Fruit fly (Drosophila melanogaster): ENCODE results near the gene GstT4.
A peak's percentile ranks its signal among the peaks of the same experiment; 100 is the strongest.

Gene GstT4

DNA sequence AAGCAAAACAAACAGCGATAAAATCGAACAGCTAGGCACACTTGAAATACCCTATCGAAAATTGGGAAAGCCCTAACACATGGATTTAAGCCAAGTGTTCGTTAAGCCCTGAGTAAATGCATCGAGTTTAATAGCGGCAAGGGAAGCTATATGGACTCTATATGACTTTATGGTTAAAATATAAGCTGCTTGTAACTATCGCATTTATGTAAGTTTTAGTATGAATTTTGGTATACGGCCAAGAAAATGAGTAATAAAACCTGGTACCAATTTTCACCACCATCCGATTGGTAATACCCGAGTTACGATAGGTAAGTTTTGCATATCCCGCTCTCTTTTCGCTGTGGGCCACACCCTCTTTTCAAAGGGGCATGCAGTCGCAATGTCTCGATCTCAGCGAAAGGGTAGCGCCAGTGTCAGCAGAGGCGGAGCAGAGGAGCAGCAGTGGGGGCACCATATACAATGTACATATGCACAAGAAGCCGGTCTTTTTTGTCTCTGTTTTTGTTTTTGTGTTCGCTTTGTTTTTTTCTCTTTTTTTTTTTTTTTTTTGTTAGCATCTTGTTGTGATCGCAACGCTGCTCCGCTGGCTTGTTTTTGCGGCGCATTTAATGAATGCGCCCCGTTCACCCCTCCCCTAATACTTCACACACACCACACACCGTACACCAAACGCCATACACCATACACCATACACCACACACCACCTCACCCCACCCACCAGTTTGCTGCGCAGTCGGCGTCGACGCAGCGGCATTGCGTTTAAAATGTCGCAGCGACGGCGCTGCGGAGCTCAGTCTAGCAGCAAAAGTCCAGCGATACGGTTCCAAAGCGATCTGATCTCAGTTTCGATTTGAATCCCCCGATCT lies at the start of gene GstT4:
Gene GstT4, plus strand, starts transcription at position 788 of the 869 bp plus-strand sequence.
- TF ChIP-seq CG34367 (tag; optimal IDR thresholded peaks at IDR 0.05) (peak; percentile 90), EcR (GFP tag; optimal IDR thresholded peaks at IDR 0.05) (peak; percentile 72), CG17806 (tag; optimal IDR thresholded peaks at IDR 0.05) (peak; percentile 84), D1 (tag; optimal IDR thresholded peaks at IDR 0.05) (peak; percentile 2), rn (GFP tag; IDR thresholded peaks at IDR 0.05) (peak; percentile 93), CG12605 (GFP tag; IDR thresholded peaks at IDR 0.05) (peak; percentile 100), gl (tag; optimal IDR thresholded peaks at IDR 0.05) (peak; percentile 97), CG15710 (tag; optimal IDR thresholded peaks at IDR 0.05) (peak; percentile 86), Pif1B (GFP tag; optimal IDR thresholded peaks at IDR 0.05) (peak; percentile 97), Pif1A (GFP tag; optimal IDR thresholded peaks at IDR 0.05) (peak; percentile 97), fd96Ca (GFP tag; IDR thresholded peaks at IDR 0.05) (peak; percentile 98), CG13204 (GFP tag; optimal IDR thresholded peaks at IDR 0.05) (peak; percentile 97), CG9948 (tag; optimal IDR thresholded peaks at IDR 0.05) (peak; percentile 84), CG14655 (GFP tag; optimal IDR thresholded peaks at IDR 0.05) (peak; percentile 83), CG4496 (GFP tag; IDR thresholded peaks at IDR 0.05) (peak; percentile 99), CG8159 (tag; optimal IDR thresholded peaks at IDR 0.05) (peak; percentile 81), Snoo (tag; optimal IDR thresholded peaks at IDR 0.05) (peak; percentile 84), CG10348 (GFP tag; IDR thresholded peaks at IDR 0.05) (peak; percentile 55), CG32121 (GFP tag; IDR thresholded peaks at IDR 0.05) (peak; percentile 97), Ets98B (GFP tag; IDR thresholded peaks at IDR 0.05) (peak; percentile 98), CG8301 (tag; optimal IDR thresholded peaks at IDR 0.05) (peak; percentile 69)

DNA sequence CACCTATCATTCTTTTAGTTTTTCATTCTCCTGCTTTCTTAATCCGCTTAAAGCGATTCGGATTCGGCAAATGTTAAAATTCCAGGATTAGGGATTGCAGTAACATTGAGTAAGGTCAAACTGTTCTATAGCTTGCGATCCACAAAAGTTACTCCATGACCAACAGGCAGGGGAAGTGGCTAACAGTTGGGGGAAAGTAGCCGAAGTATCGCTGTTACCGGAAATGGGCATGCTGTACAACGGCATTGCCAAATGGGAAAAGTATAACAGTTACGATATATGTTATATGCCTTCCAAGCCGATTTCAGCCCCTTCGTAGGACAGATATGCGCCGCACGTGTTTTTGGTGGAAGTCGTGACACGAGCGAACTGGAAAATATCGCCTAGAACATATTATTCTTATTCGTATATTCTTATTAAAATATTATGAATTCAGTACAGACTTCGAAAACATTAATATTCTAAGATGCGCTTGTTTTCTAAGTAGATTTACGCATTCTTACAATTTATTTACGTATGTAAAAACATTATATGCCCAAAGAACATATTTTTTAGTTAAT lies 46.2 kb upstream of the GstT4 start:
- TF ChIP-seq CG8301 (tag; optimal IDR thresholded peaks at IDR 0.05) (no peak), CG9948 (tag; optimal IDR thresholded peaks at IDR 0.05) (no peak), CG14655 (GFP tag; optimal IDR thresholded peaks at IDR 0.05) (no peak), CG4496 (GFP tag; IDR thresholded peaks at IDR 0.05) (0 out of 3 replicates have a peak, but pooled peaks have one; percentile 45)

DNA sequence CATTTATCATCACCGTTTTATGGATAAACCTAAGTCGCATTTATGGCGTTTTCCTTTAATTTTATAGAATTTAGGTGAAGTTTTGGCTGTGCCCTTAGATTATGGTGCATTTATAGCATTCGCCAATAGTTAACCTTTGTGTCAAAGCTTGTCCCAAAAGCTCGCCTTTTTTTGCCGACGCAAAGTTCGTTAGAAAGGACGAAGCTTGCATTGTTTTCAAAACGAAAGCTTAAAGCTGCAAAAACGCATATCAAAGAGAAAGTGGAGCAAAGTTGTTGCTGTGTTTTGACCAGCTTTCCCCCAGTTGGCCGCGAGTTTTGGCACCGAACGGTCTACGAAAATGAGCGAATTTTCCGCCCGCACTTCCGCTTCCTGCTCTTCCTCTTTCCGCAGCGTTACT lies 45.6 kb upstream of the GstT4 start, which contains the start of gene Syt12:
Gene Syt12, plus strand, starts transcription at position 301 of the 400 bp plus-strand sequence.
- TF ChIP-seq D1 (tag; optimal IDR thresholded peaks at IDR 0.05) (no peak), CG8159 (tag; optimal IDR thresholded peaks at IDR 0.05) (no peak), Pif1A (GFP tag; optimal IDR thresholded peaks at IDR 0.05) (no peak), CG13204 (GFP tag; optimal IDR thresholded peaks at IDR 0.05) (no peak), CG15710 (tag; optimal IDR thresholded peaks at IDR 0.05) (no peak), Snoo (tag; optimal IDR thresholded peaks at IDR 0.05) (no peak), fd96Ca (GFP tag; IDR thresholded peaks at IDR 0.05) (no peak), CG12605 (GFP tag; IDR thresholded peaks at IDR 0.05) (no peak), CG34367 (tag; optimal IDR thresholded peaks at IDR 0.05) (no peak), CG10348 (GFP tag; IDR thresholded peaks at IDR 0.05) (no peak), CG14655 (GFP tag; optimal IDR thresholded peaks at IDR 0.05) (no peak), EcR (GFP tag; optimal IDR thresholded peaks at IDR 0.05) (no peak)

DNA sequence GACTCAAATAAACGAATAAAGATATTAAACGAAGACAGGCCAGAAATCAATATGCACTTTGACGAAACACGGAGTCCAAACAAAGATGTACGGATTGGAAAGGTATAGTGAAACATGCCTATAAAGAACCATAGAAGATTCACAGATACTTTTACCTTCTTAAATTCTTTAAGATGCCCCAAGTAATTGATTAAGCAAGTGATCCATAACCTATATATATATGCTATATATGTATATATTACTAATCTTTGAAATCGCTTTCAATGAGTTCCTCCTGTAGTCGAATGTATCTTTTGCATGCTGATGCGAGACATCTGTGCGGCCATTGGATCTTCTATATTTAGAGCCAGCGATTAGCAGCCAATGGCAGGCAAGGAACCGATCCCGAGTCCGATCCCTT lies 36.4 kb upstream of the GstT4 start, which contains the start of gene dmrt11E:
Gene dmrt11E, plus strand, starts transcription at position 43 of the 400 bp plus-strand sequence.
- TF ChIP-seq CG13204 (GFP tag; optimal IDR thresholded peaks at IDR 0.05) = no peak
- TF ChIP-seq CG17806 (tag; optimal IDR thresholded peaks at IDR 0.05) = peak; percentile 56
- TF ChIP-seq CG34367 (tag; optimal IDR thresholded peaks at IDR 0.05) = peak; percentile 42
- no peak for TF ChIP-seq rn (GFP tag; IDR thresholded peaks at IDR 0.05)
- TF ChIP-seq Pif1B (GFP tag; optimal IDR thresholded peaks at IDR 0.05) = no peak
- TF ChIP-seq CG9948 (tag; optimal IDR thresholded peaks at IDR 0.05) = peak; percentile 46
- TF ChIP-seq D1 (tag; optimal IDR thresholded peaks at IDR 0.05) = no peak
- TF ChIP-seq CG10348 (GFP tag; IDR thresholded peaks at IDR 0.05) = no peak
- TF ChIP-seq EcR (GFP tag; optimal IDR thresholded peaks at IDR 0.05) = no peak
- peak; percentile 27; the same call in 1 of the 2 replicates for TF ChIP-seq CG32121 (GFP tag; IDR thresholded peaks at IDR 0.05)
- peak; percentile 64; the same call in 2 of the 3 replicates for TF ChIP-seq CG4496 (GFP tag; IDR thresholded peaks at IDR 0.05)
- no peak for TF ChIP-seq CG12605 (GFP tag; IDR thresholded peaks at IDR 0.05)
- TF ChIP-seq CG15710 (tag; optimal IDR thresholded peaks at IDR 0.05) = peak; percentile 59
- TF ChIP-seq fd96Ca (GFP tag; IDR thresholded peaks at IDR 0.05) = no peak
- TF ChIP-seq CG14655 (GFP tag; optimal IDR thresholded peaks at IDR 0.05) = peak; percentile 58
- TF ChIP-seq Ets98B (GFP tag; IDR thresholded peaks at IDR 0.05) = peak; percentile 34; the same call in 1 of the 2 replicates
- TF ChIP-seq CG8301 (tag; optimal IDR thresholded peaks at IDR 0.05) = peak; percentile 40
- no peak for TF ChIP-seq Pif1A (GFP tag; optimal IDR thresholded peaks at IDR 0.05)
- peak; percentile 60 for TF ChIP-seq CG8159 (tag; optimal IDR thresholded peaks at IDR 0.05)
- no peak for TF ChIP-seq Snoo (tag; optimal IDR thresholded peaks at IDR 0.05)
- TF ChIP-seq gl (tag; optimal IDR thresholded peaks at IDR 0.05) = peak; percentile 16

DNA sequence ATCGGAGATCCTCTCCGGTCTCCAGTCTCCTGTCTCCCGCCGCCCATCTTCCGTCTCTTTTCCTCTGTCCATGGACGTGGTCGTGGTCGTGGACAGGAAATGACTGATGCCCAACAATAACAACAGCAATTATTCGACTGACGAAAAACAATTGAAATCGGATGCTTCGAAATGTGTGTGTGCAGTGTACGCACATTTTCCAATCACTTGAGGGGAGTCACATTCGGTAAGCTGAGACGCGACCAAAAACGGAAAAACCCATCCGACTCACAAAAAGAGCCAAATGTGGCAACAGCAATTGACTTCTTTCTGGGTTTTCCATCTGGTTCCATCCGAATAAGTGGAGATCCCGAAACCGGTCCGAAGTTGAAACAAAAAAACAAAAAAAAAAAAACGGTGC lies 35.1 kb upstream of the GstT4 start:
- no peak for TF ChIP-seq Ets98B (GFP tag; IDR thresholded peaks at IDR 0.05)
- TF ChIP-seq D1 (tag; optimal IDR thresholded peaks at IDR 0.05) = no peak
- TF ChIP-seq CG8159 (tag; optimal IDR thresholded peaks at IDR 0.05) = no peak
- TF ChIP-seq CG15710 (tag; optimal IDR thresholded peaks at IDR 0.05) = no peak
- TF ChIP-seq CG4496 (GFP tag; IDR thresholded peaks at IDR 0.05) = no peak
- TF ChIP-seq rn (GFP tag; IDR thresholded peaks at IDR 0.05) = no peak
